Worm (Caenorhabditis elegans) whole organism, young adult: ENCODE data around the gene frpr-19.

ENCODE experiments used
- B0336.3 ChIP-seq: fragments of 200-800 bp; sonication (Bioruptor generic); IDR thresholded peaks from 2 replicates; pipeline ENCODE4 v1.3.6; 2022; ENCODE audit warnings: missing genetic modification characterization, missing compliant biosample characterization
- C17E4.6 ChIP-seq: fragments of 200-800 bp; sonication (Bioruptor generic); IDR thresholded peaks from 2 replicates; pipeline ENCODE4 v1.3.6; 2022; ENCODE audit warnings: missing genetic modification reagents, missing genetic modification characterization, missing compliant biosample characterization
- F23B12.7 ChIP-seq: sonication (generic microtip); optimal IDR thresholded peaks from 2 replicates; lab custom pipeline; 2017; ENCODE audit warnings: missing genetic modification characterization, mild to moderate bottlenecking, missing compliant biosample characterization, antibody characterized with exemption, moderate library complexity; ENCODE audit not compliant: insufficient read depth
- F55B11.4 ChIP-seq: sonication (generic microtip); optimal IDR thresholded peaks from 2 replicates; lab custom pipeline; 2016; ENCODE audit warnings: missing compliant biosample characterization, missing genetic modification characterization, borderline replicate concordance; ENCODE audit not compliant: insufficient read depth
- K11D2.4 ChIP-seq: fragments of 200-800 bp; sonication (Bioruptor generic); IDR thresholded peaks from 2 replicates; pipeline ENCODE4 v1.3.6; 2022; ENCODE audit warnings: missing genetic modification reagents, missing genetic modification characterization, missing compliant biosample characterization
- T07F8.4 ChIP-seq: sonication (generic microtip); optimal IDR thresholded peaks from 2 replicates; lab custom pipeline; 2016; ENCODE audit warnings: mild to moderate bottlenecking, missing genetic modification characterization, moderate library complexity, missing compliant biosample characterization
- Y53G8AR.9 ChIP-seq: fragments of 200-800 bp; sonication (Bioruptor generic); conservative IDR thresholded peaks from 2 replicates; pipeline ENCODE4 v1.3.6; 2022; ENCODE audit warnings: missing genetic modification reagents, missing genetic modification characterization, missing compliant biosample characterization
- Y56A3A.18 ChIP-seq: fragments of 200-800 bp; sonication (Bioruptor generic); IDR thresholded peaks from 2 replicates; pipeline ENCODE4 v1.3.6; 2022; ENCODE audit warnings: missing genetic modification reagents, missing genetic modification characterization, missing compliant biosample characterization
- Y67H2A.10 ChIP-seq: fragments of 200-800 bp; sonication (Bioruptor generic); conservative IDR thresholded peaks from 2 replicates; pipeline ENCODE4 v1.3.6; 2022; ENCODE audit warnings: missing genetic modification reagents, missing genetic modification characterization, missing compliant biosample characterization
- aptf-2 ChIP-seq: fragments of 200-800 bp; sonication (Bioruptor generic); conservative IDR thresholded peaks from 2 replicates; pipeline ENCODE4 v1.3.6; 2022; ENCODE audit warnings: missing genetic modification reagents, missing genetic modification characterization, missing compliant biosample characterization
- attf-3 ChIP-seq: fragments of 200-800 bp; sonication (Bioruptor generic); conservative IDR thresholded peaks from 2 replicates; pipeline ENCODE4 v1.3.6; 2022; ENCODE audit warnings: missing genetic modification reagents, missing genetic modification characterization, missing compliant biosample characterization
- cebp-1 ChIP-seq, 2 experiments: fragments of 200-800 bp in 1 of 2; sonication (Bioruptor generic) in 1 of 2; sonication (generic microtip) in 1 of 2; IDR thresholded peaks in 1 of 2; optimal IDR thresholded peaks in 1 of 2; 2 replicates each; pipeline versions ENCODE4 v1.3.6 to Lab custom; 2017 to 2022; ENCODE audit warnings: missing compliant biosample characterization in 2 of 2, missing genetic modification characterization in 2 of 2, mild to moderate bottlenecking in 1 of 2, missing genetic modification reagents in 1 of 2, moderate library complexity in 1 of 2
- cebp-2 ChIP-seq: fragments of 200-800 bp; sonication (Bioruptor generic); IDR thresholded peaks from 2 replicates; pipeline ENCODE4 v1.3.6; 2022; ENCODE audit warnings: missing genetic modification characterization, missing compliant biosample characterization
- ceh-100 ChIP-seq: fragments of 200-800 bp; sonication (Bioruptor generic); IDR thresholded peaks from 2 replicates; pipeline ENCODE4 v1.3.6; 2022; ENCODE audit warnings: missing genetic modification reagents, missing genetic modification characterization, missing compliant biosample characterization
- dpff-1 ChIP-seq: sonication (generic microtip); optimal IDR thresholded peaks from 2 replicates; lab custom pipeline; 2017; ENCODE audit warnings: mild to moderate bottlenecking, missing genetic modification characterization, missing compliant biosample characterization
- dpl-1 ChIP-seq: fragments of 150-350 bp; optimal IDR thresholded peaks from 2 replicates; lab custom pipeline; 2014; ENCODE audit warnings: missing biosample characterization, missing genetic modification reagents, missing genetic modification characterization
- efl-1 ChIP-seq: fragments of 150-350 bp; optimal IDR thresholded peaks from 2 replicates; lab custom pipeline; 2014; ENCODE audit warnings: missing biosample characterization, missing genetic modification reagents, missing genetic modification characterization
- egl-18 ChIP-seq: fragments of 200-800 bp; sonication (Bioruptor generic); IDR thresholded peaks from 2 replicates; pipeline ENCODE4 v1.3.6; 2022; ENCODE audit warnings: missing genetic modification reagents, missing genetic modification characterization, missing compliant biosample characterization
- egrh-3 ChIP-seq: fragments of 200-800 bp; sonication (Bioruptor generic); IDR thresholded peaks from 2 replicates; pipeline ENCODE4 v1.3.6; 2022; ENCODE audit warnings: missing genetic modification reagents, missing genetic modification characterization, missing compliant biosample characterization
- him-1 ChIP-seq: sonication (generic microtip); optimal IDR thresholded peaks from 2 replicates; lab custom pipeline; 2016; ENCODE audit warnings: missing genotype, missing genetic modification reagents, missing genetic modification characterization, missing compliant biosample characterization
- hlh-26 ChIP-seq: fragments of 200-800 bp; sonication (Bioruptor generic); conservative IDR thresholded peaks from 2 replicates; pipeline ENCODE4 v1.3.6; 2022; ENCODE audit warnings: missing genetic modification reagents, missing genetic modification characterization, missing compliant biosample characterization
- hmg-20 ChIP-seq: fragments of 200-800 bp; sonication (Bioruptor generic); IDR thresholded peaks from 2 replicates; pipeline ENCODE4 v1.3.6; 2022; ENCODE audit warnings: missing genetic modification reagents, missing genetic modification characterization, missing compliant biosample characterization
- lag-1 ChIP-seq: fragments of 200-800 bp; sonication (Bioruptor generic); IDR thresholded peaks from 2 replicates; pipeline ENCODE4 v1.3.6; 2022; ENCODE audit warnings: missing genetic modification reagents, missing genetic modification characterization, missing compliant biosample characterization
- lir-1 ChIP-seq: fragments of 200-800 bp; sonication (Bioruptor generic); conservative IDR thresholded peaks from 2 replicates; pipeline ENCODE4 v1.3.6; 2022; ENCODE audit warnings: missing genetic modification reagents, missing genetic modification characterization, missing compliant biosample characterization
- madf-10 ChIP-seq: sonication (generic microtip); optimal IDR thresholded peaks from 2 replicates; lab custom pipeline; 2016; ENCODE audit warnings: mild to moderate bottlenecking, missing genetic modification characterization, missing compliant biosample characterization
- madf-3 ChIP-seq: fragments of 200-800 bp; sonication (Bioruptor generic); IDR thresholded peaks from 2 replicates; pipeline ENCODE4 v1.3.6; 2022; ENCODE audit warnings: missing genetic modification reagents, missing genetic modification characterization, missing compliant biosample characterization
- mel-28 ChIP-seq: sonication (generic microtip); optimal IDR thresholded peaks from 2 replicates; lab custom pipeline; 2016; ENCODE audit warnings: borderline replicate concordance, mild to moderate bottlenecking, missing genetic modification characterization, missing compliant biosample characterization
- nfya-1 ChIP-seq: sonication (generic microtip); optimal IDR thresholded peaks from 2 replicates; lab custom pipeline; 2017; ENCODE audit warnings: antibody characterized with exemption, missing compliant biosample characterization, missing genetic modification characterization, borderline replicate concordance; ENCODE audit not compliant: insufficient read depth
- nfyb-1 ChIP-seq: fragments of 200-800 bp; sonication (Bioruptor generic); IDR thresholded peaks from 2 replicates; pipeline ENCODE4 v1.3.6; 2022; ENCODE audit warnings: missing genetic modification reagents, missing genetic modification characterization, missing compliant biosample characterization
- nhr-179 ChIP-seq: sonication (generic microtip); optimal IDR thresholded peaks from 2 replicates; lab custom pipeline; 2016; ENCODE audit warnings: mild to moderate bottlenecking, missing genetic modification characterization, missing compliant biosample characterization
- pha-4 ChIP-seq: fragments of 150-350 bp; sonication (generic microtip); optimal IDR thresholded peaks from 2 replicates; lab custom pipeline; 2014; ENCODE audit warnings: missing biosample characterization, missing genetic modification reagents, missing genetic modification characterization
- rcor-1 ChIP-seq: fragments of 200-800 bp; sonication (Bioruptor generic); IDR thresholded peaks from 2 replicates; pipeline ENCODE4 v1.3.6; 2022; ENCODE audit warnings: missing genetic modification reagents, missing genetic modification characterization, missing compliant biosample characterization
- rec-8 ChIP-seq, 2 experiments: sonication (generic microtip); optimal IDR thresholded peaks; 2 replicates each; lab custom pipeline; 2016; ENCODE audit warnings: mild to moderate bottlenecking in 2 of 2, missing genetic modification characterization in 2 of 2, missing genetic modification reagents in 2 of 2, missing genotype in 2 of 2, missing biosample characterization in 1 of 2, missing compliant biosample characterization in 1 of 2, moderate library complexity in 1 of 2
- repo-1 ChIP-seq: sonication (generic microtip); optimal IDR thresholded peaks from 2 replicates; lab custom pipeline; 2017; ENCODE audit warnings: mild to moderate bottlenecking, missing genetic modification characterization, missing compliant biosample characterization
- snpc-1.1 ChIP-seq: sonication (generic microtip); optimal IDR thresholded peaks from 2 replicates; lab custom pipeline; 2017; ENCODE audit warnings: missing genetic modification characterization, mild to moderate bottlenecking, missing compliant biosample characterization, antibody characterized with exemption, moderate library complexity, missing genotype, missing genetic modification reagents; ENCODE audit not compliant: insufficient read depth
- snpc-1.3 ChIP-seq: sonication (generic microtip); optimal IDR thresholded peaks from 2 replicates; lab custom pipeline; 2017; ENCODE audit warnings: missing genetic modification characterization, mild to moderate bottlenecking, missing compliant biosample characterization, antibody characterized with exemption, moderate library complexity, missing genotype, missing genetic modification reagents; ENCODE audit not compliant: insufficient read depth
- snpc-3.4 ChIP-seq: sonication (generic microtip); optimal IDR thresholded peaks from 2 replicates; lab custom pipeline; 2017; ENCODE audit warnings: missing genetic modification characterization, mild to moderate bottlenecking, missing compliant biosample characterization, antibody characterized with exemption, moderate library complexity, missing genotype, missing genetic modification reagents
- tbp1 ChIP-seq: fragments of 200-800 bp; sonication (Bioruptor generic); optimal IDR thresholded peaks from 2 replicates; lab custom pipeline; 2018; ENCODE audit warnings: mild to moderate bottlenecking, missing genetic modification characterization, missing compliant biosample characterization
- xnd-1 ChIP-seq: sonication (generic microtip); optimal IDR thresholded peaks from 2 replicates; lab custom pipeline; 2016; ENCODE audit warnings: missing genotype, missing genetic modification reagents, missing genetic modification characterization, missing compliant biosample characterization
- zfh-2 ChIP-seq: fragments of 200-800 bp; sonication (Bioruptor generic); conservative IDR thresholded peaks from 2 replicates; pipeline ENCODE4 v1.3.6; 2022; ENCODE audit warnings: missing genetic modification reagents, missing genetic modification characterization, missing compliant biosample characterization
- ztf-18 ChIP-seq: sonication (generic microtip); optimal IDR thresholded peaks from 2 replicates; lab custom pipeline; 2016; ENCODE audit warnings: missing genotype, mild to moderate bottlenecking, missing genetic modification characterization, missing compliant biosample characterization
- ztf-22 ChIP-seq: fragments of 200-800 bp; sonication (Bioruptor generic); optimal IDR thresholded peaks from 2 replicates; lab custom pipeline; 2018; ENCODE audit warnings: mild to moderate bottlenecking, missing genetic modification characterization, moderate library complexity, missing compliant biosample characterization
- ztf-25 ChIP-seq: fragments of 200-800 bp; sonication (Bioruptor generic); IDR thresholded peaks from 2 replicates; pipeline ENCODE4 v1.3.6; 2022; ENCODE audit warnings: missing genetic modification reagents, missing genetic modification characterization, missing compliant biosample characterization

The frpr-19 gene

DNA sequence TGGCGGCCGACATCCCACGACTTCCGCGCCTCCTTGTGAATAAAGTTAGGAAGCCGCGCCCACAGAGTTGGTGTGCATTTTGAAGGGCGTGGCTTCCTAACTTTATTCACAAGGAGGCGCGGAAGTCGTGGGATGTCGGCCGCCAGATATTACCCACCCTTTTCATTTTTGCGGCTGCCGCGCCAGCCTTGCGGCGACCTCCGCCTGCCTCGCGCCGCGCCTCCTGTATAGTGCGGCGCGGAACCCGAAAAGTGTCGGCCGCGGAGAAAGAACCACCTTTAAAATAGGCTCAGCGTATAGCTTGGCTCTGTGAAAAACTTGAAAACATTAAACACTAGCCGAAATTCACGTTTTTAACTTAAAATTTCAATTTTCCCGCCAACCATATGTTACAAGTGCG, 18.0 kb downstream of the frpr-19 start (continued):
- TF ChIP-seq madf-3 (GFP tag; lab: Robert Waterston, UW) (0 out of 2 replicates have a peak, but pooled peaks have one; percentile 25), attf-3 (GFP tag; lab: Robert Waterston, UW) (no peak), ztf-18 (tag; lab: Kevin White, UChicago) (peak; percentile 13), snpc-3.4 (peak; percentile 81), hlh-26 (no peak), ceh-100 (GFP tag; lab: Robert Waterston, UW) (0 out of 2 replicates have a peak, but pooled peaks have one; percentile 28), Y53G8AR.9 (GFP tag; lab: Robert Waterston, UW) (no peak), hmg-20 (GFP tag; lab: Robert Waterston, UW) (no peak), pha-4 (tag; lab: Kevin White, UChicago) (no peak), xnd-1 (peak; percentile 58), nfyb-1 (GFP tag; lab: Robert Waterston, UW) (peak; percentile 57; the same call in 1 of the 2 replicates), efl-1 (GFP tag; lab: Kevin White, UChicago) (peak; percentile 38), aptf-2 (GFP tag; lab: Robert Waterston, UW) (no peak), ztf-22 (GFP tag; lab: Kevin White, UChicago) (no peak)
- TF ChIP-seq, all 124 proteins: peak for 31

DNA sequence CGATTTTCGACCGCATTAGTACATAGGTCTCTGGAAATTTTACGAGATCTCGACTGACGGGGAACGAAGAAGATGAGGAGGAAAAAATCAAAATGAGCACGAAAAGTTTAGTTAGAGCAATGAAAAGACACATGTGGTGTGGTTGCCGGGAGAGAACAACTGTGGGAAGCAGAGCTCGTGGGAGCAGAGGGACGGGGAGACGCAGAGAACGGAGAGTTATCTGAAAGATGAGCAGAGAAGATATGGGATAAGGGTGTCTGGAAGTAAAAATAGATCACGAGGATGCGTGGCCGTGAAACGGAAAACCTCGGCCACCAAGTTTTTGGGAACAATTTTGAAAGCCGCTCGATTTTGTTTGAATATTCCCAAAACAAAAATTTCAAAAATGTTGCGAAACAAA, 19.9 kb downstream of the frpr-19 start, which contains the start of gene Y41D4A.7:
Y41D4A.7 (minus strand) TSS at position 18 of the 400 bp plus-strand sequence.
- no peak for TF ChIP-seq him-1 (tag; lab: Kevin White, UChicago)
- 0 out of 2 replicates have a peak, but pooled peaks have one; percentile 39 for TF ChIP-seq zfh-2 (GFP tag; lab: Robert Waterston, UW)
- TF ChIP-seq egl-18 (GFP tag; lab: Robert Waterston, UW) = no peak

DNA sequence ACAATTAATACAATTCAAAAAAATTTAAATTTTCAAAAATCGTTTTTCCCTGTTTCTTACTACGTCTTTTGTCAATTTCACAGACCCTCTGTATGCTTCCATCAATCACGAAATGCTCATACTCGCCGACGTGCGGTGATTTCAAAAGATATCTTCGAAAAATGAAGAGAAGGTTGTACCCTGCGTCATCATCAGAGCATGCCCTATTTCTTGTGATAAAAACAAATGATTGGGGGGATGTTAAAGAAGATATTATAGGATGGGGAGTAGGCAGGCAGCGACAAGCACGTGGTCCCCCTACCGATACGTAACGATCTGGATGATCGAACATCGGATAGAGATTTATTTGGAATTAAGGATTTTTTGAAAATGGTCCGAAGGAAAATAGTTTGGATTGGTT, 22.9 kb downstream of the frpr-19 start:
- no peak for TF ChIP-seq lir-1 (GFP tag; lab: Robert Waterston, UW)
- TF ChIP-seq snpc-1.1 (tag; lab: Kevin White, UChicago) = no peak
- no peak for TF ChIP-seq C17E4.6 (GFP tag; lab: Robert Waterston, UW)
- no peak for TF ChIP-seq lag-1 (GFP tag; lab: Robert Waterston, UW)
- TF ChIP-seq madf-10 (tag; lab: Kevin White, UChicago) = no peak
- TF ChIP-seq cebp-2 = no peak
- TF ChIP-seq repo-1 (tag; lab: Kevin White, UChicago) = no peak
- no peak for TF ChIP-seq egrh-3 (GFP tag; lab: Robert Waterston, UW)
- TF ChIP-seq Y56A3A.18 = no peak
- TF ChIP-seq B0336.3 (GFP tag; lab: Robert Waterston, UW) = no peak
- no peak for TF ChIP-seq snpc-1.3 (tag; lab: Kevin White, UChicago)
- no peak for TF ChIP-seq dpl-1 (GFP tag; lab: Kevin White, UChicago)
- TF ChIP-seq nfyb-1 (GFP tag; lab: Robert Waterston, UW) = no peak
- TF ChIP-seq dpff-1 (tag; lab: Kevin White, UChicago) = no peak
- TF ChIP-seq ztf-25 = no peak
- TF ChIP-seq T07F8.4 = no peak

DNA sequence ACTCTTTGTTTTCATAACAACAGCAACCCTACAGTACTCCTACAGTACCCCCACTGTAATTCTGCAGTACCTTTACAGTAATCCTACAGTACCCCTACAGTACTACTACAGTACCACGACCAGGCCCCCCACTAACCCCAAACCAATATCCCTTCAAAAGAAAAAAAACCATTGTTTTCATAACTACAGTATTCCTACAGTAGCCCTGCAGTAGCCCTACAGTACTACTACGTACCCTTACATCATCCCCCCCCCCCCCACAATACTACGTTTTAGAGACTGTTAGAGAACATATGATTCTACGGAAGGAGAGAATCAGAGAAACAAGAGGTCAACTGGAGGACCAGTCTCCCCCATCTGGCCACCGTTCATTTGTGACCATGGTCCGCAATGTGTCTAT, 28.0 kb downstream of the frpr-19 start, which contains the start of gene Y41D4A.3:
Y41D4A.3 (plus strand) TSS at position 301 of the 400 bp plus-strand sequence.
- no peak for TF ChIP-seq F23B12.7 (tag; lab: Kevin White, UChicago)
- no peak for TF ChIP-seq K11D2.4 (GFP tag; lab: Robert Waterston, UW)
- TF ChIP-seq cebp-1 (GFP tag; IDR thresholded peaks at IDR 0.05; lab: Robert Waterston, UW) = no peak
- no peak for TF ChIP-seq cebp-1 (tag; optimal IDR thresholded peaks at IDR 0.05; lab: Kevin White, UChicago)
- no peak for TF ChIP-seq rcor-1 (GFP tag; lab: Robert Waterston, UW)
- no peak for TF ChIP-seq nfya-1 (tag; lab: Kevin White, UChicago)
- TF ChIP-seq F55B11.4 (tag; lab: Kevin White, UChicago) = no peak
- TF ChIP-seq rec-8 (tag; optimal IDR thresholded peaks at IDR 0.05; lab: Kevin White, UChicago) = no peak
- TF ChIP-seq Y67H2A.10 (GFP tag; lab: Robert Waterston, UW) = no peak
- no peak for TF ChIP-seq ztf-25
- no peak for TF ChIP-seq dpff-1 (tag; lab: Kevin White, UChicago)
- no peak for TF ChIP-seq tbp1 (GFP tag; lab: Kevin White, UChicago)
- TF ChIP-seq nhr-179 (tag; lab: Kevin White, UChicago) = no peak
- TF ChIP-seq mel-28 (tag; lab: Kevin White, UChicago) = no peak
- TF ChIP-seq pha-4 (tag; lab: Kevin White, UChicago) = no peak
